Worm (Caenorhabditis elegans): Measurements from ENCODE around the gene eak-4.

ce11 chrIV:12571047-12571446 is 45.7 kb upstream of the eak-4 start, which contains the start of gene K08E7.4:
- TF ChIP-seq pqm-1 (tag; optimal IDR thresholded peaks at IDR 0.05): no peak
- no peak for TF ChIP-seq daf-19 (GFP tag; conservative IDR thresholded peaks at IDR 0.05)
- no peak for TF ChIP-seq unc-39 (tag; optimal IDR thresholded peaks at IDR 0.05)
- TF ChIP-seq egl-27 (tag; optimal IDR thresholded peaks at IDR 0.05): no peak
- TF ChIP-seq lin-15B (tag; optimal IDR thresholded peaks at IDR 0.05): no peak
- TF ChIP-seq nhr-11 (tag; optimal IDR thresholded peaks at IDR 0.05): no peak
